Worm (Caenorhabditis elegans): ENCODE data around the gene T07F10.5.
A peak's percentile ranks its signal among the peaks of the same experiment; 100 is the strongest.

The T07F10.5 gene

DNA sequence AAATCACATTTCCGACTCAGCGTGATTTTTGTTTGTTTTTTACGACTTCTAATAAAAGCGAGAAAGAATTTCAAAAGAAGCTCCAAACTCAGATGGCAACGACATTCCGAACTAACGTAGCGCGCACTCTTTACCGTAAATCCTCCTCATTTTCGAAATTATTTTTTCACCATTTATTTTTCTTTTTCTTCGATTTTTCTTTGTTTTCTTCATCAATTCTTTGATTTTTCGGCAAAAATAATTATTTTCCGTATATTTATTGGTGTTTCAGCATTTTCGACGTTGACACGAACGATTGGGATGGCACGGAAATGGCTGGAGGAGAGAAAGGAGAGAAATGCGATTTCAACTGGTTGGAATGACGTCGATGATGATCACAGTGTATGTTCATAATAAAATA is at the start of gene T07F10.5:
Gene T07F10.5, plus strand, starts transcription at position 301 of the 400 bp plus-strand sequence.
- 0 out of 2 replicates have a peak, but pooled peaks have one; percentile 13 for TF ChIP-seq attf-3 (GFP tag; conservative IDR thresholded peaks at IDR 0.05)

DNA sequence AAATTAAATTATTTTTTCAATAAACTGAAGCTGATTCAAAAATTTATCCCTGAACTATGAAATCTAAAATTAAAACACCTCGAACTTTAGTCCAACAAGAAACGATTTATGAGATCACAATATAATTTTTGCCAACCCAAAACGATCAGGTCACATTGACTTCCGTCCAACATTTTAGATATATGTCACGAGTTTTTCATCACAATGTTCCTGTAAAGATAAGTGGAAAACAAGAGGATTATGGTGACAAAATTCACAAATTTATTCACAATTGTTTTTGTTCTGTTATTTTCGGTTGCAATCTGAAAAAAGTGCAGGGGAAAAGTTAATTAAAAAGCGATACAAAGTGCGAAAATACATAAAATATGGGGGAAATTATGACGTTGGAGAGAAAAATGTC is 49.0 kb upstream of the T07F10.5 start:
- no peak for TF ChIP-seq lsy-27 (tag; optimal IDR thresholded peaks at IDR 0.05; ENCODE audit: borderline replicate concordance, insufficient read depth)
- TF ChIP-seq ama-1 (optimal IDR thresholded peaks at IDR 0.05), result no peak
- peak in 1 of 2 experiments; percentile 66 for TF ChIP-seq ama-1 (GFP tag; optimal IDR thresholded peaks at IDR 0.05)

DNA sequence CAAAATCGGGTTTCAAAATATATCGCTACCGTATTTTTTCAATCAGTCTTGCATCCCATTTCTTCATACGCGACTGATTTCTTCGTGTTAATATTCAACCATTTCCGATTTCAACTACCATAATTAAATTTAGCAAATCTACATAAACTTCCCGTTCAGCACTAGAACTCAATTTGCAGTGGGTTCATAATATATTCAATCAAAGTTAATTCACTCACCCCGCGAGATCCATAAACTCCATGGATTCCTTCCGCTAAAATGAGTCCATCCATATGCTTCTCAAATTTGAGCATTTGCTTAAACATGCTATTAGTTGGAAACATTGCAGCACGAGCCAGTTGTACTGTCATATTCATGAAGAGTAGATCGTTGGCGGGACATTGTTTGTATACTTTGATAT is 47.2 kb upstream of the T07F10.5 start:
- TF ChIP-seq ZK185.1 (tag; optimal IDR thresholded peaks at IDR 0.05; ENCODE audit: poor library complexity, severe bottlenecking), result no peak
- no peak for TF ChIP-seq gei-17 (GFP tag; optimal IDR thresholded peaks at IDR 0.05)
- TF ChIP-seq lin-54 (GFP tag; optimal IDR thresholded peaks at IDR 0.05), result no peak
- TF ChIP-seq B0019.2 (GFP tag; conservative IDR thresholded peaks at IDR 0.05), result no peak
- no peak for TF ChIP-seq ekl-4 (GFP tag; IDR thresholded peaks at IDR 0.05)
- no peak for TF ChIP-seq Y67H2A.10 (GFP tag; conservative IDR thresholded peaks at IDR 0.05)
- TF ChIP-seq chd-7 (tag; optimal IDR thresholded peaks at IDR 0.05), result no peak
- TF ChIP-seq aptf-2 (GFP tag; conservative IDR thresholded peaks at IDR 0.05), result no peak
- TF ChIP-seq attf-6 (GFP tag; IDR thresholded peaks at IDR 0.05), result no peak
- TF ChIP-seq C17E4.6 (GFP tag; IDR thresholded peaks at IDR 0.05), result no peak
- TF ChIP-seq aptf-3 (GFP tag; IDR thresholded peaks at IDR 0.05), result no peak

DNA sequence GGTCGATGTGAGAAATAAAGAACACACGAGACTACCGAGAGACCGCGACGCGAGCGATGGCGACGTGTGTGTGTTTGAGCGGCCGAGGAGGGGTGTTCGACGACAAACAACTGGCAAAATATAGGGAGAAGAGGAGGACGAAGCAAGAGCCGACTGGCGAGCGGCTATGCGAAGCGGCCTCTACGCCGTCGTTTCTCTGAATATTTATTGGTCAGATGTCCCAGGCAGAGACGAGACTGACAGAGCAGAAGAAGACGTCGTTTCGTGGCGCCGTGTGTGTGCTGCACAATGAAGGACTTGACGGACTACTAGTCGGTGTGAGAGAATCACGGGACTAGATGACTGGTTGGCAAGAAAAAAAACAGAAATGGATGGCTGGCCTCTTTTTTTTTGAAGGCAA is 46.6 kb upstream of the T07F10.5 start:
- TF ChIP-seq attf-5 (GFP tag; optimal IDR thresholded peaks at IDR 0.05) (peak; percentile 50), dox-1 (GFP tag; IDR thresholded peaks at IDR 0.05) (0 out of 2 replicates have a peak, but pooled peaks have one; percentile 39), madf-10 (tag; optimal IDR thresholded peaks at IDR 0.05) (peak; percentile 71), lsl-1 (GFP tag; optimal IDR thresholded peaks at IDR 0.05) (no peak), ztf-18 (tag; optimal IDR thresholded peaks at IDR 0.05) (peak; percentile 4), pbrm-1 (GFP tag; IDR thresholded peaks at IDR 0.05) (peak; percentile 57; the same call in 1 of the 2 replicates), nfyb-1 (GFP tag; IDR thresholded peaks at IDR 0.05) (no peak), K12H6.12 (tag; optimal IDR thresholded peaks at IDR 0.05) (peak; percentile 64), cebp-1 (GFP tag; IDR thresholded peaks at IDR 0.05) (0 out of 2 replicates have a peak, but pooled peaks have one; percentile 13), cebp-1 (tag; optimal IDR thresholded peaks at IDR 0.05) (peak; percentile 52)

DNA sequence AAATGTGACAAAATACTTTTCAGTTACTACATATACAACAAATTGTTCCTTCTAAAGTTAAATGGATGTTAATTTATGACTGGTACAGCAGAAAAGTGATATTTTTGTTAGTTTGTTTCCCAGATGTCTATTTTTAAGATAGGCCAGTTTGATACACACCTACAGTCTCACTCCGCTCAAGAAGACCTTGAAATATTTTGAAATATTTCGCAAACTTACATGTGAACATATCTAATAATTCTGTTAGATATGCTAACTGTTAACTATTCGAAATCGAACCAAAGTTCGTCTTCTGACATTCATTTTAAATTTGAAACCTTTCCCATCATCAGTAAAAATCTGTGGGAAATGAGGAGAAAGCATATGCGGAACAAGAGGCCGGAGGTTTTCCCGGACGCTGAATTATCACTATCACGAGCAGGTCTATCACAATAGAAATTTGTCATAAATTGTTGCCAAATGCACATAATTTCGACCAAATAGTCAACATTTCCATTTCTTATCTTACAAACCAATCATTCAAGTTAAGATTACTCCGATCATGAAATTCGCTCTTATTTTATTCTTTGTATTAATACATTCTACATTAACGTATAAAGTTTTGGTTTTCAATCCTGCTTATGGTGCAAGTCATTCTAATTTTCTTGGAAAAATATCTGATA is 45.8 kb upstream of the T07F10.5 start, which contains the start of the genes ZC443.4 and ugt-18:
Gene ZC443.4, minus strand, starts transcription at position 95 of the 662 bp plus-strand sequence.
Gene ugt-18, plus strand, starts transcription at position 469 of the 662 bp plus-strand sequence.
- TF ChIP-seq nhr-80 (tag; optimal IDR thresholded peaks at IDR 0.05) (peak; percentile 5), ceh-100 (GFP tag; IDR thresholded peaks at IDR 0.05) (no peak)

DNA sequence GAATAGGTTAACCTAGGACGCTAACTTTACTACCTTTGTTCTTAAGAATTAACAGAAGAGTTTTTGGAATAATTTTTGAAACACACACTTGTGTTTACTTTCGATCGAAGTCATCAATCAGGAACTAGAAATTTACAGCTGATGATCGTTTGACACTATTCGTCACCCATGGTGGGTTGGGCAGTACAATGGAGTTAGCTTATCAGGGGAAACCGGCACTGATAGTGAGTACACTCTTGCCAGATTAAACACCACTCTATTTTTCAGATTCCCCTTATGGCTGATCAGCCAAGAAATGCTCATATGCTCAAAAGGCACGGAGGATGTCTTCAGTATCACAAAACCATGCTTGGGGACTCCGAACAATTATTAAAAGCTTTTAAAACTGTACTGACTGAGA is 43.6 kb upstream of the T07F10.5 start:
- TF ChIP-seq nhr-80 (tag; optimal IDR thresholded peaks at IDR 0.05), result peak; percentile 46
- TF ChIP-seq F49E8.2 (tag; optimal IDR thresholded peaks at IDR 0.05; ENCODE audit: insufficient read depth), result no peak

DNA sequence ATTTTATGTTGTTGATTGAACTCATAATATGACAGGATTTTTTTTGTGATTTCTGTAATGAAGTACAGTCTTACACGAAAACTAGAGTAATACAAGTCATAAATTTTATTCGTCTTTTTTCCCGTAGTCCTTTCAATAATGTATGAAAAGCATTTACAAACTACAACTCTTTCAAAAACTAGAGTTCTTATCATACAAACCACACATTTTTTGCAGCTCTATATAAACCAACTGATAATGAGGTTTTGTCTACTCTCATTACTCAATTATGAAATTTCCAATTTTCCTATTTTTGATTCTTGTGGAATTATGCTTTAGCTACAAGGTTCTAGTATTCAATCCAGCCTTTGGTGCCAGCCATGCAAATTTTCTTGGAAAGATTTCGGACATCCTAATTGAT is 40.9 kb upstream of the T07F10.5 start, which contains the start of gene ugt-16:
Gene ugt-16, plus strand, starts transcription at position 248 of the 400 bp plus-strand sequence.
- no peak for TF ChIP-seq snpc-3.4 (tag; optimal IDR thresholded peaks at IDR 0.05)
- TF ChIP-seq F49E8.2 (tag; optimal IDR thresholded peaks at IDR 0.05; ENCODE audit: insufficient read depth), result no peak
- peak; percentile 51 for TF ChIP-seq nhr-80 (tag; optimal IDR thresholded peaks at IDR 0.05)
- TF ChIP-seq sptf-2 (GFP tag; optimal IDR thresholded peaks at IDR 0.05), result no peak
- TF ChIP-seq sdz-38 (tag; optimal IDR thresholded peaks at IDR 0.05), result no peak
